Worm (Caenorhabditis elegans) whole organism, L4/young adult: Measurements from ENCODE around the gene Y45G5AM.9.

Experiments used
- W03F9.2 ChIP-seq: fragments of 150-350 bp; optimal IDR thresholded peaks from 2 replicates; lab custom pipeline; 2014; ENCODE audit warnings: missing biosample characterization, missing genetic modification characterization
- dao-5 ChIP-seq: sonication (generic microtip); optimal IDR thresholded peaks from 2 replicates; lab custom pipeline; 2016; ENCODE audit warnings: missing genotype, missing genetic modification characterization, moderate library complexity, missing compliant biosample characterization
- him-1 ChIP-seq: sonication (generic microtip); optimal IDR thresholded peaks from 2 replicates; lab custom pipeline; 2016; ENCODE audit warnings: missing genotype, missing genetic modification reagents, missing genetic modification characterization, missing compliant biosample characterization

ce11 chrV:4216902-4217301, 22.5 kb upstream of the Y45G5AM.9 start:
- no peak for TF ChIP-seq him-1 (tag; lab: Kevin White, UChicago)
- no peak for TF ChIP-seq W03F9.2 (tag; lab: Kevin White, UChicago)
- no peak for TF ChIP-seq dao-5 (tag; lab: Kevin White, UChicago)
